Worm (Caenorhabditis elegans) whole organism, L1 larva: ENCODE results near the gene F49E11.7.

Experiments
- C16A3.4 ChIP-seq: fragments of 150-350 bp; optimal IDR thresholded peaks from 2 replicates; lab custom pipeline; 2014; ENCODE audit warnings: missing biosample characterization, missing genetic modification characterization
- F16B12.6 ChIP-seq: fragments of 150-350 bp; optimal IDR thresholded peaks from 2 replicates; lab custom pipeline; 2014; ENCODE audit warnings: missing biosample characterization, missing genetic modification characterization
- aha-1 ChIP-seq: fragments of 150-350 bp; optimal IDR thresholded peaks from 2 replicates; lab custom pipeline; 2014; ENCODE audit warnings: missing biosample characterization, missing genetic modification characterization
- aly-2 ChIP-seq: fragments of 150-350 bp; optimal IDR thresholded peaks from 2 replicates; lab custom pipeline; 2014; ENCODE audit warnings: missing biosample characterization, missing genetic modification characterization
- ama-1 ChIP-seq: fragments of 150-350 bp; optimal IDR thresholded peaks from 2 replicates; lab custom pipeline; 2014
- blmp-1 ChIP-seq: fragments of 150-350 bp; optimal IDR thresholded peaks from 2 replicates; lab custom pipeline; 2014; ENCODE audit warnings: missing biosample characterization, missing genetic modification characterization
- ceh-63 ChIP-seq: fragments of 200-800 bp; sonication (Bioruptor generic); optimal IDR thresholded peaks from 2 replicates; lab custom pipeline; 2018; ENCODE audit warnings: mild to moderate bottlenecking, missing genetic modification characterization, missing compliant biosample characterization
- ceh-8 ChIP-seq: fragments of 200-800 bp; sonication (Bioruptor generic); optimal IDR thresholded peaks from 2 replicates; lab custom pipeline; 2018; ENCODE audit warnings: mild to moderate bottlenecking, missing genetic modification characterization, moderate library complexity, missing compliant biosample characterization
- ceh-82 ChIP-seq, 3 experiments: fragments of 150-350 bp in 1 of 3; sonication (generic microtip) in 2 of 3; optimal IDR thresholded peaks; 2 replicates each; lab custom pipeline; 2014 to 2017; ENCODE audit warnings: missing biosample characterization in 3 of 3, missing genetic modification characterization in 3 of 3
- ces-1 ChIP-seq: fragments of 150-350 bp; optimal IDR thresholded peaks from 2 replicates; lab custom pipeline; 2014; ENCODE audit warnings: missing biosample characterization, missing genetic modification reagents, missing genetic modification characterization
- dsc-1 ChIP-seq: sonication (generic microtip); optimal IDR thresholded peaks from 2 replicates; lab custom pipeline; 2016; ENCODE audit warnings: mild to moderate bottlenecking, missing genetic modification characterization, missing compliant biosample characterization
- efl-1 ChIP-seq, 4 experiments: fragments of 150-350 bp; optimal IDR thresholded peaks in 3 of 4; peaks in 1 of 4; 1 replicate in 1 of 4; 2 replicates in 3 of 4; lab custom pipeline; 2014; ENCODE audit warnings: missing biosample characterization in 2 of 4, missing genetic modification characterization in 2 of 4, missing genetic modification reagents in 2 of 4
- egl-13 ChIP-seq: sonication (generic microtip); optimal IDR thresholded peaks from 2 replicates; lab custom pipeline; 2016; ENCODE audit warnings: missing genotype, missing genetic modification reagents, missing genetic modification characterization, missing compliant biosample characterization
- elt-2 ChIP-seq: sonication (generic microtip); optimal IDR thresholded peaks from 2 replicates; lab custom pipeline; 2016; ENCODE audit warnings: missing genetic modification characterization, mild to moderate bottlenecking, inconsistent platforms, missing compliant biosample characterization, missing genetic modification reagents
- elt-3 ChIP-seq, 6 experiments: fragments of 150-350 bp in 1 of 6; sonication (generic microtip); optimal IDR thresholded peaks; 2 replicates each; lab custom pipeline; 2017 to 2018; ENCODE audit warnings: missing biosample characterization in 6 of 6, missing genetic modification characterization in 6 of 6, inconsistent platforms in 1 of 6
- ets-5 ChIP-seq: fragments of 200-800 bp; sonication (Bioruptor generic); IDR thresholded peaks from 2 replicates; pipeline ENCODE4 v1.3.6; 2022; ENCODE audit warnings: missing genetic modification characterization, missing compliant biosample characterization
- fkh-4 ChIP-seq: sonication (generic microtip); optimal IDR thresholded peaks from 2 replicates; lab custom pipeline; 2016; ENCODE audit warnings: missing compliant biosample characterization, missing genetic modification characterization, borderline replicate concordance
- isw-1 ChIP-seq: fragments of 200-800 bp; sonication (Bioruptor generic); IDR thresholded peaks from 2 replicates; pipeline ENCODE4 v1.3.6; 2022; ENCODE audit warnings: missing genetic modification characterization, missing compliant biosample characterization
- jun-1 ChIP-seq: fragments of 150-350 bp; optimal IDR thresholded peaks from 2 replicates; lab custom pipeline; 2014; ENCODE audit warnings: missing biosample characterization, missing genetic modification reagents, missing genetic modification characterization
- lin-13 ChIP-seq: fragments of 150-350 bp; optimal IDR thresholded peaks from 2 replicates; lab custom pipeline; 2014; ENCODE audit warnings: missing biosample characterization, missing genetic modification reagents, missing genetic modification characterization
- lin-14 ChIP-seq: fragments of 200-800 bp; sonication (Bioruptor generic); optimal IDR thresholded peaks from 2 replicates; lab custom pipeline; 2018; ENCODE audit warnings: mild to moderate bottlenecking, missing genetic modification characterization, moderate library complexity, missing compliant biosample characterization
- lin-15B ChIP-seq: fragments of 150-350 bp; sonication (generic microtip); optimal IDR thresholded peaks from 3 replicates; lab custom pipeline; 2014; ENCODE audit warnings: missing biosample characterization, missing genetic modification characterization
- lin-35 ChIP-seq, 2 experiments: fragments of 150-350 bp; optimal IDR thresholded peaks; 2 replicates each; lab custom pipeline; 2014; ENCODE audit warnings: missing biosample characterization in 2 of 2, missing genetic modification characterization in 2 of 2, missing genetic modification reagents in 2 of 2
- lin-39 ChIP-seq: fragments of 150-350 bp; optimal IDR thresholded peaks from 2 replicates; lab custom pipeline; 2014; ENCODE audit warnings: missing biosample characterization, missing genetic modification reagents, missing genetic modification characterization
- mab-9 ChIP-seq: fragments of 200-800 bp; sonication (Bioruptor generic); IDR thresholded peaks from 2 replicates; pipeline ENCODE4 v1.3.6; 2022; ENCODE audit warnings: missing genetic modification reagents, missing genetic modification characterization, missing compliant biosample characterization
- mep-1 ChIP-seq: fragments of 150-350 bp; optimal IDR thresholded peaks from 2 replicates; lab custom pipeline; 2014; ENCODE audit warnings: missing biosample characterization, missing genetic modification characterization
- nhr-12 ChIP-seq: sonication (generic microtip); optimal IDR thresholded peaks from 2 replicates; lab custom pipeline; 2017; ENCODE audit warnings: missing biosample characterization, missing genetic modification characterization
- nhr-20 ChIP-seq: sonication (generic microtip); optimal IDR thresholded peaks from 2 replicates; lab custom pipeline; 2016; ENCODE audit warnings: mild to moderate bottlenecking, missing genetic modification characterization, missing compliant biosample characterization
- nhr-237 ChIP-seq: fragments of 150-350 bp; optimal IDR thresholded peaks from 2 replicates; lab custom pipeline; 2014; ENCODE audit warnings: missing biosample characterization, missing genetic modification characterization
- nhr-77 ChIP-seq: fragments of 150-350 bp; optimal IDR thresholded peaks from 2 replicates; lab custom pipeline; 2014; ENCODE audit warnings: missing biosample characterization, missing genetic modification characterization
- nhr-84 ChIP-seq: sonication (generic microtip); optimal IDR thresholded peaks from 2 replicates; lab custom pipeline; 2017; ENCODE audit warnings: missing biosample characterization, missing genetic modification characterization
- nhr-85 ChIP-seq: sonication (generic microtip); peaks from one replicate; lab custom pipeline; 2016; ENCODE audit warnings: missing genetic modification characterization, inconsistent platforms, missing compliant biosample characterization
- nhr-90 ChIP-seq: sonication (generic microtip); optimal IDR thresholded peaks from 2 replicates; lab custom pipeline; 2016; ENCODE audit warnings: mild to moderate bottlenecking, missing genetic modification characterization, missing compliant biosample characterization; ENCODE audit not compliant: poor library complexity
- pag-3 ChIP-seq: sonication (generic microtip); optimal IDR thresholded peaks from 2 replicates; lab custom pipeline; 2017; ENCODE audit warnings: missing genetic modification characterization, mild to moderate bottlenecking, missing compliant biosample characterization, antibody characterized with exemption, borderline replicate concordance; ENCODE audit not compliant: insufficient read depth
- pax-3 ChIP-seq: fragments of 200-800 bp; sonication (Bioruptor generic); optimal IDR thresholded peaks from 2 replicates; lab custom pipeline; 2018; ENCODE audit warnings: mild to moderate bottlenecking, missing genetic modification characterization, moderate library complexity, missing compliant biosample characterization
- pqm-1 ChIP-seq: sonication (generic microtip); optimal IDR thresholded peaks from 3 replicates; lab custom pipeline; 2017; ENCODE audit warnings: missing biosample characterization, missing genetic modification characterization
- rnt-1 ChIP-seq: sonication (generic microtip); optimal IDR thresholded peaks from 2 replicates; lab custom pipeline; 2016; ENCODE audit warnings: mild to moderate bottlenecking, missing genetic modification characterization, moderate library complexity, missing compliant biosample characterization
- snu-23 ChIP-seq: sonication (generic microtip); optimal IDR thresholded peaks from 2 replicates; lab custom pipeline; 2016; ENCODE audit warnings: missing genetic modification characterization, missing compliant biosample characterization
- sptf-1 ChIP-seq: fragments of 150-350 bp; optimal IDR thresholded peaks from 2 replicates; lab custom pipeline; 2014; ENCODE audit warnings: missing biosample characterization, missing genetic modification characterization
- sup-37 ChIP-seq: fragments of 200-800 bp; sonication (Bioruptor generic); optimal IDR thresholded peaks from 2 replicates; lab custom pipeline; 2018; ENCODE audit warnings: mild to moderate bottlenecking, missing genetic modification characterization, missing compliant biosample characterization
- swsn-7 ChIP-seq: sonication (generic microtip); optimal IDR thresholded peaks from 2 replicates; lab custom pipeline; 2016; ENCODE audit warnings: missing genetic modification characterization, missing compliant biosample characterization
- tbx-2 ChIP-seq: sonication (generic microtip); optimal IDR thresholded peaks from 2 replicates; lab custom pipeline; 2016; ENCODE audit warnings: missing genetic modification characterization, missing compliant biosample characterization
- unc-30 ChIP-seq: sonication (generic microtip); optimal IDR thresholded peaks from 2 replicates; lab custom pipeline; 2017; ENCODE audit warnings: missing biosample characterization, missing genetic modification characterization
- vab-15 ChIP-seq: sonication (generic microtip); optimal IDR thresholded peaks from 2 replicates; lab custom pipeline; 2017; ENCODE audit warnings: missing genotype, mild to moderate bottlenecking, missing genetic modification characterization, missing compliant biosample characterization

Gene F49E11.7

DNA sequence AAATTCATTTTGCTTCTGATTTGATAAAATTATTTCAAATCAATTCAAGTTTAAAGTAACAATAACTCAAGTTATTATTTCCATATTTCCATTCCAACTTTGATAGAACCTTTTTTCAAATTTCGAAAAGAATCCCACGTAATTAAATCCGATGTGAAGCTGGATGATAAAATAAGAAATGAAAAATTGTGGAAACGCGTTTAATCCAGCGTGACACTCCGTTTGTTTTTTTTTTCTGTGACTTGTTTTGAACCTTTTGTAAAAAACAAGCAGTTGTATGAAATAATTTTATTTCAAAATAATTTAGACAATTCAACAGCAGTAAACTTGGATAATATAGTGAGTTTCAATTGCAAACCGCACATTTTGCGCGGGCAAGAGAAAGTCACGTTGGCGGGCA, at the start of gene F49E11.7:
Gene F49E11.7, plus strand, starts transcription at position 301 of the 400 bp plus-strand sequence.
- TF ChIP-seq efl-1 (optimal IDR thresholded peaks at IDR 0.05; lab: Kevin White, UChicago) (no peak), efl-1 (GFP tag; optimal IDR thresholded peaks at IDR 0.05 in 1 of 2; lab: Kevin White, UChicago) (peak in 1 of 2 experiments; percentile 17), ama-1 (lab: Kevin White, UChicago) (no peak)

DNA sequence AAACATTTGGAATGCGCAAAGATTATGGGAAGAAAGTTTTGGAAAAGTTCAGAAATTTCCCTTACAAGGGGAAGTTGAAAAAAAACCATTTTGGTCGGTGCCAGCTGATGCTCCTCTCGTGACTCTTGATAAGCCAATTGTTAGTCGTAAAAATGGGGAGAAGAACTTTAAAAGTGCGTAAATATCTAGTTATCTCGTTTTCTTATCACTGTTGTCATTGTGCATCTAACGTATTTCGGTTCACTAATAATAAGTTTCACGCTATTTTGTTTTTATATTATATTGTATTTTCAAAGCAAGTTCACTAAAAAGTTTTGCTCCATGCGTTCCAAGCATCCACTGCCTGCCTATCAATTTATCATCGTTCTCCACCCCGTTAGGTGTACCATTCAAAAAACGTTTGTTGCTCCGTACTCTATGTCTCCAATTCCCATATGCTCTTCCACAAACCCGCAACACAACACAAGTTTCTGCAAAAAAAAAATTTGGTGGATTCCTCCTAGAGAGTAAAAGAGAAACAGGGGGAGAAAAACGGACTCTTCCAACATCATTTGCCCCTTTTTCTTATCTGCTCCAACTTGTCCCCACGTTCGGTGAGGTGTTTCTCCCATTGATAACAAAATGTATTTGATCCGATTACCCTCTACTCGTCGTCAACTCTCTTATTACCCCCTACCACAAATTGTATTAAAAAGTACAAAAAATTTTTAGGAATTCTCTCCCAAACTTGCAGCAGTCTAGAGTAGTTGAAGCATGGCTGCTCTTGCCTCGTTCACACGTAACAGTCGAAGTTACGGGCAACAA, 44.1 kb upstream of the F49E11.7 start, which contains the start of gene mbk-2:
Gene mbk-2, plus strand, starts transcription at position 754 of the 804 bp plus-strand sequence.
- TF ChIP-seq nhr-20 (tag; lab: Kevin White, UChicago), result no peak
- no peak for TF ChIP-seq jun-1
- no peak for TF ChIP-seq lin-13
- TF ChIP-seq mab-9 (GFP tag; lab: Robert Waterston, UW), result no peak
- TF ChIP-seq elt-2 (tag; lab: Kevin White, UChicago), result peak; percentile 89
- no peak for TF ChIP-seq fkh-4 (tag; lab: Kevin White, UChicago)
- peak; percentile 13 for TF ChIP-seq lin-14
- no peak for TF ChIP-seq efl-1 (optimal IDR thresholded peaks at IDR 0.05; lab: Kevin White, UChicago)
- TF ChIP-seq efl-1 (GFP tag; optimal IDR thresholded peaks at IDR 0.05 in 1 of 2; lab: Kevin White, UChicago), result peak in 1 of 2 experiments; percentile 86
- TF ChIP-seq swsn-7 (tag; lab: Kevin White, UChicago), result no peak
- no peak for TF ChIP-seq sptf-1

DNA sequence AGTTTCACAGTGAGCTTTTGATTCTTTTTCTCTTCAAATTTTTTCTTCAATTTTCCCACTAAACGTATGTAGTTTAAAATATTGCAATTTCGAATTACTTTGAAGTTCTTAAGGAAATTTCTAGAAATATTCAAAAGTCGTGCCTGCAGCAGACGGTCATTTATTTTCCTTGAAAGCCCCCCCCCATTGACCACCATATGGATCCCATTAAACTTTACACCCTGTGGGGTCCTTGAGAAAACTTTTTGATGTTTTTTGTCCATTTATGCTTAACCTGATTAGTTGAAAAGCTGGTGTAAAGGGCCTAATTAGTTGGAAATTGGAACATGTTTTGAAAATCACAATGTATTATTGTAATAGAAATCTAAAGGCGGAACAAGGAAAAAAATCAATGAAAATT, 43.2 kb upstream of the F49E11.7 start:
- TF ChIP-seq nhr-12 (tag; lab: Kevin White, UChicago) (no peak), F16B12.6 (tag; lab: Kevin White, UChicago) (no peak), egl-13 (tag; lab: Kevin White, UChicago) (no peak), fkh-4 (tag; lab: Kevin White, UChicago) (peak; percentile 65), dsc-1 (tag; lab: Kevin White, UChicago) (peak; percentile 81), ceh-8 (GFP tag; lab: Kevin White, UChicago) (no peak), vab-15 (tag; lab: Kevin White, UChicago) (no peak), pqm-1 (tag; lab: Kevin White, UChicago) (no peak), ets-5 (GFP tag; lab: Robert Waterston, UW) (no peak), pax-3 (tag; lab: Kevin White, UChicago) (no peak), aly-2 (no peak), sup-37 (GFP tag; lab: Kevin White, UChicago) (no peak), isw-1 (GFP tag; lab: Robert Waterston, UW) (no peak), aha-1 (no peak), ceh-82 (tag; optimal IDR thresholded peaks at IDR 0.05; lab: Kevin White, UChicago) (no peak), rnt-1 (no peak), nhr-237 (tag; lab: Kevin White, UChicago) (no peak), nhr-20 (tag; lab: Kevin White, UChicago) (no peak), nhr-85 (tag; lab: Kevin White, UChicago) (peak; percentile 22), elt-3 (tag; optimal IDR thresholded peaks at IDR 0.05; lab: Kevin White, UChicago) (no peak), pag-3 (tag; lab: Kevin White, UChicago) (no peak), C16A3.4 (tag; lab: Kevin White, UChicago) (no peak), snu-23 (no peak), blmp-1 (tag; lab: Kevin White, UChicago) (no peak)

DNA sequence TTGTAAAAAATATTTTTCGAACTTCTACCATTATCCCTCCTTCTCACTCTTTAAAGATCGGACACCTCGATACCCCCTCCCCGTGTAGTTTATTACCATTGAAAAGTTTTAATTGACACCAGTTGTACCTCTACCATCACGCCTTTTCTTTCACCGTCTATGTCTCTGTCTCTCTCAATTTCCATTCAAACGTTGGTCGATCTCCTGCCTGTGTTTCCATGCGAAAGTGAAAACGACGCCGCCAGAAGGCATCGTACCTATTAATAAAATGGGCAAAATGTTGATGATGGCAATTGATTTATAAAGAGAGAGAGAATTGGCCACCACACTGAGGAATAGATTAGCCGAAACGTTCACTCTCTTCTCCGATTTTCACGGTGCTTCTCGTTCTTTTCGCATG, 39.4 kb upstream of the F49E11.7 start:
- TF ChIP-seq ces-1, result no peak
- TF ChIP-seq nhr-85 (tag; lab: Kevin White, UChicago), result peak; percentile 75
- TF ChIP-seq tbx-2 (tag; lab: Kevin White, UChicago), result no peak
- TF ChIP-seq ceh-63, result no peak
- no peak for TF ChIP-seq ceh-8 (GFP tag; lab: Kevin White, UChicago)
- no peak for TF ChIP-seq unc-30 (tag; lab: Kevin White, UChicago)
- peak; percentile 17 for TF ChIP-seq rnt-1
- TF ChIP-seq nhr-77 (tag; lab: Kevin White, UChicago), result no peak
- peak in 1 of 2 experiments; percentile 14 for TF ChIP-seq lin-35 (GFP tag; optimal IDR thresholded peaks at IDR 0.05; lab: Kevin White, UChicago)
- no peak for TF ChIP-seq elt-2 (tag; lab: Kevin White, UChicago)
- TF ChIP-seq sptf-1, result no peak
- no peak for TF ChIP-seq nhr-90 (tag; lab: Kevin White, UChicago)
- no peak for TF ChIP-seq fkh-4 (tag; lab: Kevin White, UChicago)
- no peak for TF ChIP-seq lin-39 (tag; lab: Kevin White, UChicago)
- peak; percentile 22 for TF ChIP-seq mep-1 (tag; lab: Kevin White, UChicago)
- TF ChIP-seq lin-15B (tag; lab: Kevin White, UChicago), result no peak
- peak in 1 of 6 experiments; percentile 65 for TF ChIP-seq elt-3 (tag; optimal IDR thresholded peaks at IDR 0.05; lab: Kevin White, UChicago)
- TF ChIP-seq nhr-84 (tag; lab: Kevin White, UChicago), result no peak
- no peak for TF ChIP-seq F16B12.6 (tag; lab: Kevin White, UChicago)
